Worm (Caenorhabditis elegans) whole organism, young adult: ENCODE data around the gene R144.13.
"Not testable (repeated sequence)": the region's sequence is repeated elsewhere in the genome, so short reads cannot be mapped to it uniquely, and the experiment has no call there.

Experiments
- B0019.2 ChIP-seq: fragments of 200-800 bp; sonication (Bioruptor generic); conservative IDR thresholded peaks from 2 replicates; pipeline ENCODE4 v1.3.6; 2022; ENCODE audit warnings: missing genetic modification reagents, missing genetic modification characterization, missing compliant biosample characterization
- B0035.1 ChIP-seq: sonication (generic microtip); optimal IDR thresholded peaks from 2 replicates; lab custom pipeline; 2016; ENCODE audit warnings: missing genetic modification characterization, mild to moderate bottlenecking, missing compliant biosample characterization, missing genotype, missing genetic modification reagents
- B0261.1 ChIP-seq: sonication (generic microtip); optimal IDR thresholded peaks from 2 replicates; lab custom pipeline; 2016; ENCODE audit warnings: mild to moderate bottlenecking, missing genetic modification characterization, moderate library complexity, missing compliant biosample characterization
- C17E4.6 ChIP-seq: fragments of 200-800 bp; sonication (Bioruptor generic); IDR thresholded peaks from 2 replicates; pipeline ENCODE4 v1.3.6; 2022; ENCODE audit warnings: missing genetic modification reagents, missing genetic modification characterization, missing compliant biosample characterization
- F57A8.1 ChIP-seq: fragments of 200-800 bp; sonication (Bioruptor generic); optimal IDR thresholded peaks from 2 replicates; lab custom pipeline; 2018; ENCODE audit warnings: mild to moderate bottlenecking, missing genetic modification characterization, moderate library complexity, missing compliant biosample characterization
- K12H6.12 ChIP-seq: fragments of 200-800 bp; sonication (Bioruptor generic); optimal IDR thresholded peaks from 2 replicates; lab custom pipeline; 2018; ENCODE audit warnings: mild to moderate bottlenecking, missing genetic modification characterization, missing compliant biosample characterization
- Y53G8AR.9 ChIP-seq: fragments of 200-800 bp; sonication (Bioruptor generic); conservative IDR thresholded peaks from 2 replicates; pipeline ENCODE4 v1.3.6; 2022; ENCODE audit warnings: missing genetic modification reagents, missing genetic modification characterization, missing compliant biosample characterization
- Y56A3A.18 ChIP-seq: fragments of 200-800 bp; sonication (Bioruptor generic); IDR thresholded peaks from 2 replicates; pipeline ENCODE4 v1.3.6; 2022; ENCODE audit warnings: missing genetic modification reagents, missing genetic modification characterization, missing compliant biosample characterization
- aptf-3 ChIP-seq: fragments of 200-800 bp; sonication (Bioruptor generic); IDR thresholded peaks from 2 replicates; pipeline ENCODE4 v1.3.6; 2022; ENCODE audit warnings: missing genetic modification characterization, missing compliant biosample characterization
- cebp-2 ChIP-seq: fragments of 200-800 bp; sonication (Bioruptor generic); IDR thresholded peaks from 2 replicates; pipeline ENCODE4 v1.3.6; 2022; ENCODE audit warnings: missing genetic modification characterization, missing compliant biosample characterization
- ceh-40 ChIP-seq: fragments of 200-800 bp; sonication (Bioruptor generic); IDR thresholded peaks from 2 replicates; pipeline ENCODE4 v1.3.6; 2022; ENCODE audit warnings: missing genetic modification characterization, missing compliant biosample characterization
- ceh-58 ChIP-seq: fragments of 200-800 bp; sonication (Bioruptor generic); IDR thresholded peaks from 2 replicates; pipeline ENCODE4 v1.3.6; 2022; ENCODE audit warnings: missing genetic modification characterization, missing compliant biosample characterization
- ceh-79 ChIP-seq: sonication (generic microtip); optimal IDR thresholded peaks from 2 replicates; lab custom pipeline; 2017; ENCODE audit warnings: mild to moderate bottlenecking, missing genetic modification characterization, missing compliant biosample characterization
- die-1 ChIP-seq: sonication (generic microtip); optimal IDR thresholded peaks from 2 replicates; lab custom pipeline; 2016; ENCODE audit warnings: missing genotype, mild to moderate bottlenecking, missing genetic modification characterization, missing compliant biosample characterization
- dox-1 ChIP-seq: fragments of 200-800 bp; sonication (Bioruptor generic); IDR thresholded peaks from 2 replicates; pipeline ENCODE4 v1.3.6; 2022; ENCODE audit warnings: missing genetic modification reagents, missing genetic modification characterization, missing compliant biosample characterization
- efl-1 ChIP-seq: fragments of 150-350 bp; optimal IDR thresholded peaks from 2 replicates; lab custom pipeline; 2014; ENCODE audit warnings: missing biosample characterization, missing genetic modification reagents, missing genetic modification characterization
- egl-18 ChIP-seq: fragments of 200-800 bp; sonication (Bioruptor generic); IDR thresholded peaks from 2 replicates; pipeline ENCODE4 v1.3.6; 2022; ENCODE audit warnings: missing genetic modification reagents, missing genetic modification characterization, missing compliant biosample characterization
- egrh-3 ChIP-seq: fragments of 200-800 bp; sonication (Bioruptor generic); IDR thresholded peaks from 2 replicates; pipeline ENCODE4 v1.3.6; 2022; ENCODE audit warnings: missing genetic modification reagents, missing genetic modification characterization, missing compliant biosample characterization
- hmg-20 ChIP-seq: fragments of 200-800 bp; sonication (Bioruptor generic); IDR thresholded peaks from 2 replicates; pipeline ENCODE4 v1.3.6; 2022; ENCODE audit warnings: missing genetic modification reagents, missing genetic modification characterization, missing compliant biosample characterization
- hrde-1 ChIP-seq: sonication (generic microtip); optimal IDR thresholded peaks from 2 replicates; lab custom pipeline; 2016; ENCODE audit warnings: missing genetic modification characterization, mild to moderate bottlenecking, missing compliant biosample characterization, moderate library complexity, missing genotype, missing genetic modification reagents, borderline replicate concordance
- hsf-1 ChIP-seq: fragments of 200-800 bp; sonication (Bioruptor generic); IDR thresholded peaks from 2 replicates; pipeline ENCODE4 v1.3.6; 2022; ENCODE audit warnings: missing genetic modification reagents, missing genetic modification characterization, missing compliant biosample characterization
- lin-35 ChIP-seq, 3 experiments: fragments of 150-350 bp in 2 of 3; sonication (generic microtip) in 1 of 3; optimal IDR thresholded peaks; 2 replicates each; lab custom pipeline; 2014 to 2018; ENCODE audit warnings: missing biosample characterization in 3 of 3, missing genetic modification characterization in 3 of 3, missing genetic modification reagents in 3 of 3
- madf-10 ChIP-seq: sonication (generic microtip); optimal IDR thresholded peaks from 2 replicates; lab custom pipeline; 2016; ENCODE audit warnings: mild to moderate bottlenecking, missing genetic modification characterization, missing compliant biosample characterization
- madf-3 ChIP-seq: fragments of 200-800 bp; sonication (Bioruptor generic); IDR thresholded peaks from 2 replicates; pipeline ENCODE4 v1.3.6; 2022; ENCODE audit warnings: missing genetic modification reagents, missing genetic modification characterization, missing compliant biosample characterization
- mcd-1 ChIP-seq: fragments of 200-800 bp; sonication (Bioruptor generic); IDR thresholded peaks from 2 replicates; pipeline ENCODE4 v1.3.6; 2022; ENCODE audit warnings: missing genetic modification reagents, missing genetic modification characterization, missing compliant biosample characterization
- mel-28 ChIP-seq: sonication (generic microtip); optimal IDR thresholded peaks from 2 replicates; lab custom pipeline; 2016; ENCODE audit warnings: borderline replicate concordance, mild to moderate bottlenecking, missing genetic modification characterization, missing compliant biosample characterization
- nfya-2 ChIP-seq: fragments of 200-800 bp; sonication (Bioruptor generic); IDR thresholded peaks from 2 replicates; pipeline ENCODE4 v1.3.6; 2022; ENCODE audit warnings: missing genetic modification reagents, missing genetic modification characterization, missing compliant biosample characterization
- nhr-179 ChIP-seq: sonication (generic microtip); optimal IDR thresholded peaks from 2 replicates; lab custom pipeline; 2016; ENCODE audit warnings: mild to moderate bottlenecking, missing genetic modification characterization, missing compliant biosample characterization
- pbrm-1 ChIP-seq: fragments of 200-800 bp; sonication (Bioruptor generic); IDR thresholded peaks from 2 replicates; pipeline ENCODE4 v1.3.6; 2022; ENCODE audit warnings: missing genetic modification reagents, missing genetic modification characterization, missing compliant biosample characterization
- rec-8 ChIP-seq, 2 experiments: sonication (generic microtip); optimal IDR thresholded peaks; 2 replicates each; lab custom pipeline; 2016; ENCODE audit warnings: mild to moderate bottlenecking in 2 of 2, missing genetic modification characterization in 2 of 2, missing genetic modification reagents in 2 of 2, missing genotype in 2 of 2, missing biosample characterization in 1 of 2, missing compliant biosample characterization in 1 of 2, moderate library complexity in 1 of 2
- sea-2 ChIP-seq: fragments of 200-800 bp; sonication (Bioruptor generic); IDR thresholded peaks from 2 replicates; pipeline ENCODE4 v1.3.6; 2022; ENCODE audit warnings: missing genetic modification characterization, missing compliant biosample characterization
- snpc-4 ChIP-seq, 5 experiments: fragments of 150-350 bp in 1 of 5; sonication (generic microtip) in 4 of 5; optimal IDR thresholded peaks; 2 replicates each; lab custom pipeline; 2014 to 2018; ENCODE audit warnings: missing genetic modification characterization in 5 of 5, missing biosample characterization in 3 of 5, antibody characterized with exemption in 2 of 5, mild to moderate bottlenecking in 2 of 5, missing compliant biosample characterization in 2 of 5, missing genotype in 2 of 5, moderate library complexity in 2 of 5, missing genetic modification reagents in 1 of 5
- sptf-2 ChIP-seq: fragments of 200-800 bp; sonication (Bioruptor generic); optimal IDR thresholded peaks from 2 replicates; lab custom pipeline; 2018; ENCODE audit warnings: mild to moderate bottlenecking, missing genetic modification characterization, missing compliant biosample characterization
- tbp1 ChIP-seq: fragments of 200-800 bp; sonication (Bioruptor generic); optimal IDR thresholded peaks from 2 replicates; lab custom pipeline; 2018; ENCODE audit warnings: mild to moderate bottlenecking, missing genetic modification characterization, missing compliant biosample characterization
- unc-62 ChIP-seq: fragments of 150-350 bp; optimal IDR thresholded peaks from 2 replicates; lab custom pipeline; 2014; ENCODE audit warnings: missing biosample characterization, missing genetic modification reagents, missing genetic modification characterization
- ztf-18 ChIP-seq: sonication (generic microtip); optimal IDR thresholded peaks from 2 replicates; lab custom pipeline; 2016; ENCODE audit warnings: missing genotype, mild to moderate bottlenecking, missing genetic modification characterization, missing compliant biosample characterization
- ztf-22 ChIP-seq: fragments of 200-800 bp; sonication (Bioruptor generic); optimal IDR thresholded peaks from 2 replicates; lab custom pipeline; 2018; ENCODE audit warnings: mild to moderate bottlenecking, missing genetic modification characterization, moderate library complexity, missing compliant biosample characterization

The R144.13 gene

DNA sequence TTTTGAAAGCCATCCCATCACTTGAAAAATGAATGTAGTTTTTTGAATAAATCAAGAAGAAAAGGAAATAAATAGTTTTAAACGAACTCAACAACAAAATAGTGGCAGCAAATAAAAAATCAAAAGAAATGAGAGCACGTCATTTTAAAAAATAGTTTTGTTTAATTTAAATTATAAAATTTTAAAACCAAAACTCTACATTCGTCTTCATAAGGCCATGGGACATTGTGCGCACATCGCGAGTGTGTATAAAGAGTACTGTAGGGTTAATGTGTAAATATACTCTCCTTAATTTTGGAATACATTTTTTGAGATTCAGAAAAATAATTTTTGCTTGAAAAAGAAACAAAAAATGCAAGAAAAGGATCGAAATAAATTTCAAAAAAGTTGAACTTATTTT lies 28.9 kb downstream of the R144.13 start, which contains the start of gene C45G9.15:
Gene C45G9.15, minus strand, starts transcription at position 101 of the 400 bp plus-strand sequence.
- TF ChIP-seq nhr-179 (tag; lab: Kevin White, UChicago) (no peak), B0035.1 (tag; lab: Kevin White, UChicago) (no peak), pbrm-1 (GFP tag; lab: Robert Waterston, UW) (no peak), mel-28 (tag; lab: Kevin White, UChicago) (no peak), ceh-58 (GFP tag; lab: Robert Waterston, UW) (no peak), snpc-4 (GFP tag; optimal IDR thresholded peaks at IDR 0.05; lab: Kevin White, UChicago) (no peak), snpc-4 (tag; optimal IDR thresholded peaks at IDR 0.05; lab: Kevin White, UChicago) (no peak), Y56A3A.18 (no peak), mcd-1 (GFP tag; lab: Robert Waterston, UW) (no peak), dox-1 (GFP tag; lab: Robert Waterston, UW) (no peak), K12H6.12 (tag; lab: Kevin White, UChicago) (no peak), madf-10 (no peak), ztf-18 (no peak), rec-8 (tag; optimal IDR thresholded peaks at IDR 0.05; lab: Kevin White, UChicago) (no peak), hrde-1 (tag; lab: Kevin White, UChicago) (no peak), ceh-79 (no peak), sea-2 (GFP tag; lab: Robert Waterston, UW) (no peak), aptf-3 (GFP tag; lab: Robert Waterston, UW) (no peak), egrh-3 (GFP tag; lab: Robert Waterston, UW) (no peak)

DNA sequence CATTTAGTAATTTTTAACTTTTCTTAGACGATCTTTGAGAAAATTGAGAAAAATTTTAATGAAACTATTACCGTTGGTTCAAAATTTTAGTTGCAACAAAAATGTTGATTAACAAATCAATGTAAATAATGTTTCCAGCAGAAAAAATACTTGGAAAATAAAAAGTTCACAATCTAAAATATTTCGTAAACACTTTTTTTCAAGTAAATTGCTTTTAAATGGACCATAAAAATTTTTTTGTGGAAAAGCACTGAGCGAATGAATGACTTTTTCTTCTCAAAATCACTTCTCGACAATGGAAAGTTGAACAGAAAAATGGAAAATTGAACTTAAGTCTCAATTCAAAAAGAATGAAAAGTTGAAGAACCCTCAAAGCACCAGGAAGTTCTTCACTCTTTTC lies 30.5 kb downstream of the R144.13 start, which contains the start of gene C45G9.8:
Gene C45G9.8, minus strand, starts transcription at position 101 of the 400 bp plus-strand sequence.
- no peak for TF ChIP-seq madf-3 (GFP tag; lab: Robert Waterston, UW)
- TF ChIP-seq die-1 (tag; lab: Kevin White, UChicago) = no peak
- TF ChIP-seq sptf-2 (GFP tag; lab: Kevin White, UChicago) = no peak

DNA sequence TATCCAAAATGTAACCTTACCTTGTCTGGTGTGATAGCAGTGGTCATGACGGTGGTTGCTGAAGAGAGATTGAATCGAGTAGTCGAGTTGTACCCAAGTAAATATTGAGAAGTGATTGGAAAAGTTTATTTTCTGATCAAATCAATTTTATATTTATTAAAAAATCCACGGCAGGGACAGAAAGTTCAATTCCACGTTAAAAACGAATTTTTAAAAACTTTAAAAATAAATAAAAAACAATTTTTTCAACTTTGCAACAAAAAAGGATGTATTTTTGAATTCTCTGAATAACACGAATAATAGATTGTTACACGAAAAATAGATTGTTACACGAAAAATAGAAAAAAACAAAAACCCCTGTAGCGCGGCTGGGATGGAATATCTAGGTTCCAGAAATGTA lies 32.6 kb downstream of the R144.13 start, which contains the start of gene C45G9.9:
Gene C45G9.9, minus strand, starts transcription at position 101 of the 400 bp plus-strand sequence.
- TF ChIP-seq nfya-2 (GFP tag; lab: Robert Waterston, UW); lin-35 (GFP tag; optimal IDR thresholded peaks at IDR 0.05; lab: Kevin White, UChicago); cebp-2: not testable (repeated sequence)
- TF ChIP-seq, all 124 proteins: peak for 0; not testable (repeated sequence) for 124

DNA sequence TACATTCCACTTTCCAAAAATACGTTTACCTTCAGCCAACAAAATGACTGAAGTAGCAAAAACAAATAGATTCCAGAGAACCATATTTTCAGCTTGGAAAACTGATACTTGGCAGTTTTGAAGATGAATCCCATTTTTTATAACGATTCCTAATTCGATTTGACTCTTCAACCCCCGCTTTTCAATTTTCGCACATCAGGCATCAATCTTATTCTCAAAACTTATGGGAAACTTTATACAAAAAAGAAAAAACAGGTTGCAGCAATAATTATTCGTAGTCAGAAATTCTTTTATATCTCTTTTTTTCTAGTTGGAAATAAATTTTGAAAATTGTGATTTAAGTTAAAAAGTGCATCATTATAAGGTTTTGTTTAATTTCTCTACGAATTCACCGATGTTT lies 38.7 kb downstream of the R144.13 start, which contains the start of gene C45G9.10:
Gene C45G9.10, minus strand, starts transcription at position 101 of the 400 bp plus-strand sequence.
- TF ChIP-seq egl-18 (no peak), B0261.1 (no peak), Y53G8AR.9 (no peak), B0019.2 (GFP tag; lab: Robert Waterston, UW) (no peak), hmg-20 (GFP tag; lab: Robert Waterston, UW) (no peak), nhr-179 (tag; lab: Kevin White, UChicago) (no peak), cebp-2 (no peak), F57A8.1 (GFP tag; lab: Kevin White, UChicago) (no peak), ceh-40 (GFP tag; lab: Robert Waterston, UW) (no peak), tbp1 (GFP tag; lab: Kevin White, UChicago) (no peak), hsf-1 (GFP tag; lab: Robert Waterston, UW) (no peak), ztf-22 (GFP tag; lab: Kevin White, UChicago) (no peak), unc-62 (GFP tag; lab: Kevin White, UChicago) (no peak), C17E4.6 (GFP tag; lab: Robert Waterston, UW) (no peak), efl-1 (GFP tag; lab: Kevin White, UChicago) (no peak)
